Fruit fly (Drosophila melanogaster) whole organism, embryonic: Measurements from ENCODE around the gene CG45544.
A peak's percentile ranks its signal among the peaks of the same experiment; 100 is the strongest.

Source experiments
- Atf-2 ChIP-seq: fragments of 200-800 bp; sonication (Bioruptor generic); optimal IDR thresholded peaks from 2 replicates; lab custom pipeline; 2016; ENCODE audit warnings: missing biosample characterization, missing genetic modification characterization
- BEAF-32 ChIP-seq: fragments of 200-800 bp; sonication (Bioruptor generic); optimal IDR thresholded peaks from 3 replicates; lab custom pipeline; 2017; ENCODE audit warnings: missing biosample characterization, missing genetic modification characterization, mild to moderate bottlenecking, moderate library complexity, missing genetic modification reagents
- CG10654 ChIP-seq: fragments of 200-800 bp; sonication (Bioruptor generic); optimal IDR thresholded peaks from 2 replicates; lab custom pipeline; 2016; ENCODE audit warnings: missing biosample characterization, missing genetic modification characterization
- CG13123 ChIP-seq: fragments of 200-800 bp; sonication (Bioruptor generic); optimal IDR thresholded peaks from 2 replicates; lab custom pipeline; 2016; ENCODE audit warnings: missing biosample characterization, missing genetic modification characterization
- CG15073 ChIP-seq: fragments of 200-800 bp; sonication (Bioruptor generic); optimal IDR thresholded peaks from 2 replicates; lab custom pipeline; 2016; ENCODE audit warnings: missing biosample characterization, missing genetic modification characterization
- CG17385 ChIP-seq: fragments of 200-800 bp; sonication (Bioruptor generic); optimal IDR thresholded peaks from 3 replicates; lab custom pipeline; 2018; ENCODE audit warnings: missing biosample characterization, mild to moderate bottlenecking, missing genetic modification characterization
- CG17568 ChIP-seq: fragments of 200-800 bp; sonication (Bioruptor generic); optimal IDR thresholded peaks from 2 replicates; lab custom pipeline; 2018; ENCODE audit warnings: missing biosample characterization, mild to moderate bottlenecking, missing genetic modification characterization, moderate library complexity
- CG17802 ChIP-seq: fragments of 200-800 bp; sonication (Bioruptor generic); optimal IDR thresholded peaks from 2 replicates; lab custom pipeline; 2018; ENCODE audit warnings: missing biosample characterization, mild to moderate bottlenecking, missing genetic modification characterization, moderate library complexity
- CG1832 ChIP-seq: fragments of 200-800 bp; sonication (Bioruptor generic); optimal IDR thresholded peaks from 2 replicates; lab custom pipeline; 2017; ENCODE audit warnings: missing biosample characterization, mild to moderate bottlenecking, missing genetic modification characterization, inconsistent platforms
- CG2116 ChIP-seq: fragments of 200-800 bp; sonication (Bioruptor generic); optimal IDR thresholded peaks from 3 replicates; lab custom pipeline; 2018; ENCODE audit warnings: missing biosample characterization, mild to moderate bottlenecking, missing genetic modification characterization
- CG30020 ChIP-seq: fragments of 200-800 bp; optimal IDR thresholded peaks from 2 replicates; lab custom pipeline; 2019; ENCODE audit warnings: missing biosample characterization, mild to moderate bottlenecking, missing genetic modification characterization, moderate library complexity
- CG31224 ChIP-seq: fragments of 200-800 bp; sonication (Bioruptor generic); IDR thresholded peaks from 2 replicates; pipeline ENCODE4 v1.3.6; 2022; ENCODE audit warnings: missing biosample characterization, missing genetic modification characterization
- CG4404 ChIP-seq: fragments of 200-800 bp; sonication (Bioruptor generic); IDR thresholded peaks from 2 replicates; pipeline ENCODE4 v1.3.6; 2022; ENCODE audit warnings: missing biosample characterization, missing genetic modification characterization
- CG4820 ChIP-seq: fragments of 200-800 bp; sonication (Bioruptor generic); optimal IDR thresholded peaks from 3 replicates; lab custom pipeline; 2016; ENCODE audit warnings: missing biosample characterization, missing genetic modification characterization
- CG5180 ChIP-seq: fragments of 200-800 bp; sonication (Bioruptor generic); optimal IDR thresholded peaks from 3 replicates; lab custom pipeline; 2017; ENCODE audit warnings: missing biosample characterization, missing genetic modification characterization, mild to moderate bottlenecking, moderate library complexity, missing genetic modification reagents
- CG5245 ChIP-seq: fragments of 200-800 bp; sonication (Bioruptor generic); optimal IDR thresholded peaks from 3 replicates; lab custom pipeline; 2016; ENCODE audit warnings: missing biosample characterization, missing genetic modification characterization
- CG6765 ChIP-seq: fragments of 200-800 bp; sonication (Bioruptor generic); optimal IDR thresholded peaks from 3 replicates; lab custom pipeline; 2017; ENCODE audit warnings: missing biosample characterization, mild to moderate bottlenecking, missing genetic modification characterization
- CG7745 ChIP-seq: fragments of 200-800 bp; sonication (Bioruptor generic); optimal IDR thresholded peaks from 2 replicates; lab custom pipeline; 2018; ENCODE audit warnings: missing biosample characterization, mild to moderate bottlenecking, missing genetic modification characterization, moderate library complexity
- CG8944 ChIP-seq: fragments of 200-800 bp; sonication (Bioruptor generic); optimal IDR thresholded peaks from 3 replicates; lab custom pipeline; 2016; ENCODE audit warnings: missing biosample characterization, missing genetic modification characterization
- Dbx ChIP-seq: fragments of 200-800 bp; sonication (Bioruptor generic); IDR thresholded peaks from 3 replicates; pipeline ENCODE4 v1.3.6; 2022; ENCODE audit warnings: missing biosample characterization, missing genetic modification characterization
- Dek ChIP-seq: fragments of 200-800 bp; sonication (Bioruptor generic); optimal IDR thresholded peaks from 3 replicates; lab custom pipeline; 2019; ENCODE audit warnings: missing biosample characterization, mild to moderate bottlenecking, missing genetic modification characterization, moderate library complexity
- Dll ChIP-seq: fragments of 200-800 bp; sonication (Bioruptor generic); IDR thresholded peaks from 4 replicates; pipeline ENCODE4 v1.3.6; 2022; ENCODE audit warnings: missing biosample characterization, missing genetic modification characterization; ENCODE audit not compliant: partially characterized antibody
- GATAe ChIP-seq: fragments of 200-800 bp; sonication (Bioruptor generic); conservative IDR thresholded peaks from 2 replicates; pipeline ENCODE4 v1.3.6; 2022; ENCODE audit warnings: missing biosample characterization, missing genetic modification characterization
- Hr39 ChIP-seq: fragments of >200 bp; optimal IDR thresholded peaks from 2 replicates; lab custom pipeline; 2017
- Hsf ChIP-seq: fragments of 200-800 bp; sonication (Bioruptor generic); optimal IDR thresholded peaks from 3 replicates; lab custom pipeline; 2016; ENCODE audit warnings: missing biosample characterization, missing genetic modification characterization
- MBD-R2 ChIP-seq: fragments of 200-800 bp; sonication (Bioruptor generic); IDR thresholded peaks from 2 replicates; pipeline ENCODE4 v1.3.6; 2022; ENCODE audit warnings: missing biosample characterization, missing genetic modification characterization
- Med ChIP-seq: fragments of 200-800 bp; sonication (Bioruptor generic); peaks from one replicate; lab custom pipeline; 2016; ENCODE audit warnings: missing biosample characterization, missing genetic modification characterization, mild to moderate bottlenecking, inconsistent platforms, moderate library complexity
- NK7.1 ChIP-seq: fragments of 200-800 bp; sonication (Bioruptor generic); optimal IDR thresholded peaks from 3 replicates; lab custom pipeline; 2016; ENCODE audit warnings: missing biosample characterization, missing genetic modification characterization
- Nf-YB ChIP-seq: fragments of 200-800 bp; sonication (Bioruptor generic); optimal IDR thresholded peaks from 3 replicates; lab custom pipeline; 2019; ENCODE audit warnings: missing biosample characterization, mild to moderate bottlenecking, missing genetic modification characterization, moderate library complexity
- Opbp ChIP-seq: fragments of 200-800 bp; sonication (Bioruptor generic); IDR thresholded peaks from 3 replicates; pipeline ENCODE4 v1.3.6; 2022; ENCODE audit warnings: missing biosample characterization, missing genetic modification characterization; ENCODE audit not compliant: partially characterized antibody
- ab ChIP-seq: fragments of 200-800 bp; sonication (Bioruptor generic); optimal IDR thresholded peaks from 2 replicates; lab custom pipeline; 2016; ENCODE audit warnings: missing biosample characterization, missing genetic modification characterization
- bbx ChIP-seq: fragments of 200-800 bp; sonication (Bioruptor generic); IDR thresholded peaks from 2 replicates; pipeline ENCODE4 v1.3.6; 2022; ENCODE audit warnings: missing biosample characterization, missing genetic modification characterization; ENCODE audit not compliant: partially characterized antibody
- bowl ChIP-seq: fragments of 200-800 bp; sonication (Bioruptor generic); IDR thresholded peaks from 2 replicates; pipeline ENCODE4 v1.3.6; 2022; ENCODE audit warnings: missing biosample characterization, missing genetic modification characterization
- br ChIP-seq: fragments of >200 bp; optimal IDR thresholded peaks from 2 replicates; lab custom pipeline; 2017
- disco-r ChIP-seq: fragments of 200-800 bp; sonication (Bioruptor generic); optimal IDR thresholded peaks from 2 replicates; lab custom pipeline; 2016; ENCODE audit warnings: missing biosample characterization, missing genetic modification characterization
- en ChIP-seq: fragments of 200-800 bp; sonication (Bioruptor generic); optimal IDR thresholded peaks from 2 replicates; lab custom pipeline; 2016; ENCODE audit warnings: missing biosample characterization, missing genetic modification characterization
- eyg ChIP-seq: fragments of 200-800 bp; sonication (Bioruptor generic); optimal IDR thresholded peaks from 3 replicates; lab custom pipeline; 2016; ENCODE audit warnings: missing biosample characterization, missing genetic modification characterization
- hb ChIP-seq: fragments of 200-800 bp; sonication (Bioruptor generic); IDR thresholded peaks from 3 replicates; pipeline ENCODE4 v1.3.6; 2022; ENCODE audit warnings: missing biosample characterization, missing genetic modification characterization; ENCODE audit not compliant: partially characterized antibody
- klu ChIP-seq: fragments of 200-800 bp; sonication (Bioruptor generic); IDR thresholded peaks from 2 replicates; pipeline ENCODE4 v1.3.6; 2022; ENCODE audit warnings: missing biosample characterization, missing genetic modification characterization
- lilli ChIP-seq: fragments of 200-800 bp; sonication (Bioruptor generic); optimal IDR thresholded peaks from 3 replicates; lab custom pipeline; 2016; ENCODE audit warnings: missing biosample characterization, missing genetic modification characterization
- lmd ChIP-seq: fragments of 200-800 bp; sonication (Bioruptor generic); IDR thresholded peaks from 2 replicates; pipeline ENCODE4 v1.3.6; 2022; ENCODE audit warnings: missing biosample characterization, missing genetic modification characterization
- nau ChIP-seq: fragments of 200-800 bp; sonication (Bioruptor generic); optimal IDR thresholded peaks from 3 replicates; lab custom pipeline; 2017; ENCODE audit warnings: missing biosample characterization, mild to moderate bottlenecking, missing genetic modification characterization, missing genetic modification reagents
- nerfin-1 ChIP-seq: fragments of 200-800 bp; sonication (Bioruptor generic); optimal IDR thresholded peaks from 3 replicates; lab custom pipeline; 2019; ENCODE audit warnings: missing biosample characterization, mild to moderate bottlenecking, missing genetic modification characterization, moderate library complexity
- nom ChIP-seq: fragments of 200-800 bp; sonication (Bioruptor generic); optimal IDR thresholded peaks from 2 replicates; lab custom pipeline; 2017; ENCODE audit warnings: missing biosample characterization, missing genetic modification characterization, mild to moderate bottlenecking, moderate library complexity, missing genetic modification reagents
- odd ChIP-seq: fragments of 200-800 bp; sonication (Bioruptor generic); optimal IDR thresholded peaks from 2 replicates; lab custom pipeline; 2017; ENCODE audit warnings: missing biosample characterization, mild to moderate bottlenecking, missing genetic modification characterization
- pfk ChIP-seq: fragments of 200-800 bp; sonication (Bioruptor generic); optimal IDR thresholded peaks from 2 replicates; lab custom pipeline; 2018; ENCODE audit warnings: missing biosample characterization, mild to moderate bottlenecking, missing genetic modification characterization, moderate library complexity
- ranshi ChIP-seq: fragments of 200-800 bp; sonication (Bioruptor generic); IDR thresholded peaks from 2 replicates; pipeline ENCODE4 v1.3.6; 2022; ENCODE audit warnings: missing biosample characterization, missing genetic modification characterization
- row ChIP-seq: fragments of 200-800 bp; sonication (Bioruptor generic); IDR thresholded peaks from 3 replicates; pipeline ENCODE4 v1.3.6; 2022; ENCODE audit warnings: missing biosample characterization, missing genetic modification characterization
- schlank ChIP-seq: fragments of 200-800 bp; sonication (Bioruptor generic); optimal IDR thresholded peaks from 2 replicates; lab custom pipeline; 2018; ENCODE audit warnings: missing biosample characterization, mild to moderate bottlenecking, missing genetic modification characterization
- wdn ChIP-seq: fragments of 200-800 bp; sonication (Bioruptor generic); IDR thresholded peaks from 2 replicates; pipeline ENCODE4 v1.3.6; 2022; ENCODE audit warnings: missing biosample characterization, missing genetic modification characterization
- wek ChIP-seq: fragments of 200-800 bp; sonication (Bioruptor generic); optimal IDR thresholded peaks from 3 replicates; lab custom pipeline; 2018; ENCODE audit warnings: missing biosample characterization, mild to moderate bottlenecking, missing genetic modification characterization, moderate library complexity

CG45544 gene

DNA sequence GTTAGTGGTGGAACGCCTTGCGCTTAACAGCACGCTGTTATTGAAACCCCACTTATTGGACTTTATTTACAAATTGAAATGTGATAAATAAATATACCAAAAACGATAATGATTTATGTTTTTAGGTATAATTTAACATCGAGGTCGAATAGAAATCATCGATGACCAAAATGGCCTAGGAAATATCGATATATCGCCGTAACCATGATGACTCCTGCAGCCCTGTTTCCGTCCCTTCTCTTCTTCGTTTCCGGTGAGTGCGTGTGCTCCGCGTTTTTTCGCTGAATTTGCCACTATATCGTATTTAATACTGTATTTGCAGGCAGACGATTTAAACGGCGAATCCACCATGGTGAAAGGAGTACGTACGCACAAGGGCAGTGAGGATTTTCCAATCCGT lies 36.3 kb upstream of the CG45544 start, which contains the start of gene eEF1gamma (continued):
- peak; percentile 88 for TF ChIP-seq CG4820 (GFP tag; lab: Kevin White, UChicago)
- peak; percentile 68 for TF ChIP-seq ab
- peak; percentile 96 for TF ChIP-seq schlank
- peak; percentile 74; the same call in 1 of the 2 replicates for TF ChIP-seq klu (GFP tag; lab: Robert Waterston, UW)
- TF ChIP-seq en (GFP tag; lab: Kevin White, UChicago), result peak; percentile 93
- peak; percentile 88 for TF ChIP-seq CG13123 (GFP tag; lab: Kevin White, UChicago)
- peak; percentile 98 for TF ChIP-seq CG6765 (GFP tag; lab: Kevin White, UChicago)
- peak; percentile 96 for TF ChIP-seq Dbx (GFP tag; lab: Robert Waterston, UW)
- peak; percentile 92 for TF ChIP-seq BEAF-32
- no peak for TF ChIP-seq CG17568 (GFP tag; lab: Kevin White, UChicago)
- TF ChIP-seq CG8944 (GFP tag; lab: Kevin White, UChicago), result peak; percentile 87
- peak; percentile 74 for TF ChIP-seq CG4404
- TF ChIP-seq nerfin-1, result peak; percentile 93
- peak; percentile 97 for TF ChIP-seq NK7.1
- TF ChIP-seq pfk (GFP tag; lab: Kevin White, UChicago), result peak; percentile 84
- TF ChIP-seq Opbp (GFP tag; lab: Robert Waterston, UW), result peak; percentile 94
- TF ChIP-seq nau (GFP tag; lab: Kevin White, UChicago), result peak; percentile 97
- TF ChIP-seq CG5180 (GFP tag; lab: Kevin White, UChicago), result peak; percentile 86
- TF ChIP-seq Med (GFP tag; lab: Kevin White, UChicago), result peak; percentile 100
- peak; percentile 94 for TF ChIP-seq eyg (GFP tag; lab: Kevin White, UChicago)
- peak; percentile 89 for TF ChIP-seq wdn (GFP tag; lab: Robert Waterston, UW)
- TF ChIP-seq CG17802 (tag; lab: Kevin White, UChicago), result peak; percentile 82
- peak; percentile 96 for TF ChIP-seq bbx (GFP tag; lab: Robert Waterston, UW)
- TF ChIP-seq lmd (GFP tag; lab: Robert Waterston, UW), result peak; percentile 89
- TF ChIP-seq Dll (GFP tag; lab: Robert Waterston, UW), result peak; percentile 92
- TF ChIP-seq wek (GFP tag; lab: Kevin White, UChicago), result peak; percentile 95
- no peak for TF ChIP-seq CG1832 (GFP tag; lab: Kevin White, UChicago)
- TF ChIP-seq CG10654 (GFP tag; lab: Kevin White, UChicago), result peak; percentile 95
- TF ChIP-seq CG31224 (GFP tag; lab: Robert Waterston, UW), result peak; percentile 88
- peak; percentile 92 for TF ChIP-seq ranshi (GFP tag; lab: Robert Waterston, UW)
- peak; percentile 95 for TF ChIP-seq CG2116 (GFP tag; lab: Kevin White, UChicago)
- TF ChIP-seq hb, result peak; percentile 94
- TF ChIP-seq Hr39 (lab: Kevin White, UChicago), result no peak
- TF ChIP-seq GATAe (GFP tag; lab: Robert Waterston, UW), result peak; percentile 88
- TF ChIP-seq row (GFP tag; lab: Robert Waterston, UW), result peak; percentile 79
- peak; percentile 15 for TF ChIP-seq CG15073 (GFP tag; lab: Kevin White, UChicago)
- TF ChIP-seq CG30020, result peak; percentile 75
- TF ChIP-seq lilli (GFP tag; lab: Kevin White, UChicago), result peak; percentile 91
- peak; percentile 94 for TF ChIP-seq Hsf (GFP tag; lab: Kevin White, UChicago)
- TF ChIP-seq br, result no peak
- peak; percentile 95 for TF ChIP-seq nom (GFP tag; lab: Kevin White, UChicago)
- TF ChIP-seq CG7745, result peak; percentile 71
- peak; percentile 97 for TF ChIP-seq odd
- TF ChIP-seq Nf-YB (GFP tag; lab: Kevin White, UChicago), result peak; percentile 83
- peak; percentile 85 for TF ChIP-seq MBD-R2 (GFP tag; lab: Robert Waterston, UW)
- TF ChIP-seq bowl (GFP tag; lab: Robert Waterston, UW), result peak; percentile 88
- TF ChIP-seq disco-r (GFP tag; lab: Kevin White, UChicago), result peak; percentile 96
- peak; percentile 78 for TF ChIP-seq Dek (tag; lab: Kevin White, UChicago)
- TF ChIP-seq Atf-2 (GFP tag; lab: Kevin White, UChicago), result peak; percentile 92
- peak; percentile 96 for TF ChIP-seq CG17385 (GFP tag; lab: Kevin White, UChicago)
- TF ChIP-seq CG5245 (GFP tag; lab: Kevin White, UChicago), result peak; percentile 87
